Fruit fly (Drosophila melanogaster) whole organism, embryonic: ENCODE data around the gene Gga.

Experiments
- Abd-B ChIP-seq: fragments of 200-800 bp; sonication (Bioruptor generic); optimal IDR thresholded peaks from 2 replicates; lab custom pipeline; 2018; ENCODE audit warnings: missing biosample characterization, mild to moderate bottlenecking, missing genetic modification characterization, moderate library complexity
- CG11398 ChIP-seq: fragments of 200-800 bp; sonication (Bioruptor generic); optimal IDR thresholded peaks from 2 replicates; lab custom pipeline; 2016; ENCODE audit warnings: missing biosample characterization, missing genetic modification characterization
- CG11504 ChIP-seq: fragments of 200-800 bp; sonication (Bioruptor generic); optimal IDR thresholded peaks from 3 replicates; lab custom pipeline; 2019; ENCODE audit warnings: missing biosample characterization, mild to moderate bottlenecking, missing genetic modification characterization, moderate library complexity
- CG11696 ChIP-seq: fragments of 200-800 bp; sonication (Bioruptor generic); IDR thresholded peaks from 2 replicates; pipeline ENCODE4 v1.3.6; 2022; ENCODE audit warnings: missing biosample characterization, missing genetic modification characterization
- CG12155 ChIP-seq: fragments of 200-800 bp; sonication (Bioruptor generic); optimal IDR thresholded peaks from 3 replicates; lab custom pipeline; 2016; ENCODE audit warnings: missing biosample characterization, missing genetic modification characterization
- CG13424 ChIP-seq: fragments of 200-800 bp; sonication (Bioruptor generic); optimal IDR thresholded peaks from 2 replicates; lab custom pipeline; 2019; ENCODE audit warnings: missing biosample characterization, mild to moderate bottlenecking, missing genetic modification characterization, moderate library complexity
- CG13775 ChIP-seq: fragments of 200-800 bp; sonication (Bioruptor generic); optimal IDR thresholded peaks from 3 replicates; lab custom pipeline; 2017; ENCODE audit warnings: missing biosample characterization, mild to moderate bottlenecking, missing genetic modification characterization
- CG14667 ChIP-seq: fragments of 200-800 bp; sonication (Bioruptor generic); IDR thresholded peaks from 2 replicates; pipeline ENCODE4 v1.3.6; 2022; ENCODE audit warnings: missing biosample characterization, missing genetic modification characterization
- CG15601 ChIP-seq: fragments of 200-800 bp; sonication (Bioruptor generic); optimal IDR thresholded peaks from 3 replicates; lab custom pipeline; 2019; ENCODE audit warnings: missing biosample characterization, mild to moderate bottlenecking, missing genetic modification characterization, moderate library complexity
- CG1647 ChIP-seq: fragments of 200-800 bp; sonication (Bioruptor generic); optimal IDR thresholded peaks from 3 replicates; lab custom pipeline; 2016; ENCODE audit warnings: missing biosample characterization, missing genetic modification characterization
- CG16813 ChIP-seq: fragments of 200-800 bp; sonication (Bioruptor generic); IDR thresholded peaks from 3 replicates; pipeline ENCODE4 v1.3.6; 2022; ENCODE audit warnings: missing biosample characterization, missing genetic modification characterization; ENCODE audit not compliant: partially characterized antibody
- CG17385 ChIP-seq: fragments of 200-800 bp; sonication (Bioruptor generic); optimal IDR thresholded peaks from 3 replicates; lab custom pipeline; 2018; ENCODE audit warnings: missing biosample characterization, mild to moderate bottlenecking, missing genetic modification characterization
- CG18476 ChIP-seq: fragments of 200-800 bp; sonication (Bioruptor generic); optimal IDR thresholded peaks from 2 replicates; lab custom pipeline; 2016; ENCODE audit warnings: missing biosample characterization, mild to moderate bottlenecking, missing genetic modification characterization
- CG2116 ChIP-seq: fragments of 200-800 bp; sonication (Bioruptor generic); optimal IDR thresholded peaks from 3 replicates; lab custom pipeline; 2018; ENCODE audit warnings: missing biosample characterization, mild to moderate bottlenecking, missing genetic modification characterization
- CG2678 ChIP-seq: fragments of 200-800 bp; sonication (Bioruptor generic); optimal IDR thresholded peaks from 3 replicates; lab custom pipeline; 2019; ENCODE audit warnings: missing biosample characterization, mild to moderate bottlenecking, missing genetic modification characterization, moderate library complexity
- CG3726 ChIP-seq: fragments of 200-800 bp; sonication (Bioruptor generic); IDR thresholded peaks from 3 replicates; pipeline ENCODE4, ENCODE4 v1.3.6; 2022; ENCODE audit warnings: missing biosample characterization, missing genetic modification characterization
- CG43689 ChIP-seq: fragments of 200-800 bp; sonication (Bioruptor generic); IDR thresholded peaks from 2 replicates; pipeline ENCODE4 v1.3.6; 2022; ENCODE audit warnings: missing biosample characterization, missing genetic modification characterization
- CG4820 ChIP-seq: fragments of 200-800 bp; sonication (Bioruptor generic); optimal IDR thresholded peaks from 3 replicates; lab custom pipeline; 2016; ENCODE audit warnings: missing biosample characterization, missing genetic modification characterization
- CG5245 ChIP-seq: fragments of 200-800 bp; sonication (Bioruptor generic); optimal IDR thresholded peaks from 3 replicates; lab custom pipeline; 2016; ENCODE audit warnings: missing biosample characterization, missing genetic modification characterization
- CG6254 ChIP-seq: fragments of 200-800 bp; sonication (Bioruptor generic); optimal IDR thresholded peaks from 3 replicates; lab custom pipeline; 2017; ENCODE audit warnings: mild to moderate bottlenecking, missing biosample characterization, missing genetic modification reagents, missing genetic modification characterization
- CG7271 ChIP-seq: fragments of 200-800 bp; sonication (Bioruptor generic); optimal IDR thresholded peaks from 2 replicates; lab custom pipeline; 2018; ENCODE audit warnings: missing biosample characterization, mild to moderate bottlenecking, missing genetic modification characterization, moderate library complexity
- CG8765 ChIP-seq: fragments of 200-800 bp; sonication (Bioruptor generic); IDR thresholded peaks from 2 replicates; pipeline ENCODE4 v1.3.6; 2022; ENCODE audit warnings: missing biosample characterization, missing genetic modification characterization
- CG9437 ChIP-seq: fragments of 200-800 bp; sonication (Bioruptor generic); optimal IDR thresholded peaks from 2 replicates; lab custom pipeline; 2018; ENCODE audit warnings: missing biosample characterization, mild to moderate bottlenecking, missing genetic modification characterization
- CG9797 ChIP-seq: fragments of 200-800 bp; sonication (Bioruptor generic); optimal IDR thresholded peaks from 3 replicates; lab custom pipeline; 2018; ENCODE audit warnings: missing biosample characterization, mild to moderate bottlenecking, missing genetic modification characterization
- E2f1 ChIP-seq: fragments of 200-800 bp; sonication (Bioruptor generic); IDR thresholded peaks from 2 replicates; pipeline ENCODE4 v1.3.6; 2022; ENCODE audit warnings: missing biosample characterization, missing genetic modification characterization
- Eip74EF ChIP-seq, 2 experiments: fragments of 200-800 bp in 1 of 2; fragments of >200 bp in 1 of 2; sonication (Bioruptor generic) in 1 of 2; optimal IDR thresholded peaks; 2 replicates each; lab custom pipeline; 2017 to 2019; ENCODE audit warnings: missing biosample characterization in 2 of 2, missing genetic modification characterization in 2 of 2, mild to moderate bottlenecking in 1 of 2, moderate library complexity in 1 of 2
- GATAe ChIP-seq: fragments of 200-800 bp; sonication (Bioruptor generic); conservative IDR thresholded peaks from 2 replicates; pipeline ENCODE4 v1.3.6; 2022; ENCODE audit warnings: missing biosample characterization, missing genetic modification characterization
- HLH4C ChIP-seq: fragments of 200-800 bp; sonication (Bioruptor generic); IDR thresholded peaks from 3 replicates; pipeline ENCODE4 v1.3.6; 2022; ENCODE audit warnings: missing biosample characterization, missing genetic modification characterization; ENCODE audit not compliant: partially characterized antibody
- Hmx ChIP-seq: fragments of 200-800 bp; sonication (Bioruptor generic); optimal IDR thresholded peaks from 2 replicates; lab custom pipeline; 2016; ENCODE audit warnings: missing biosample characterization, missing genetic modification characterization
- Hsf ChIP-seq: fragments of 200-800 bp; sonication (Bioruptor generic); optimal IDR thresholded peaks from 3 replicates; lab custom pipeline; 2016; ENCODE audit warnings: missing biosample characterization, missing genetic modification characterization
- Lhr ChIP-seq: fragments of 200-800 bp; sonication (Bioruptor generic); optimal IDR thresholded peaks from 3 replicates; lab custom pipeline; 2017; ENCODE audit warnings: mild to moderate bottlenecking, missing biosample characterization, missing genetic modification reagents, missing genetic modification characterization
- Lpt ChIP-seq: fragments of >200 bp; optimal IDR thresholded peaks from 2 replicates; lab custom pipeline; 2018; ENCODE audit warnings: missing biosample characterization, missing genetic modification characterization
- Nf-YC ChIP-seq: fragments of 200-800 bp; optimal IDR thresholded peaks from 3 replicates; lab custom pipeline; 2019; ENCODE audit warnings: missing biosample characterization, mild to moderate bottlenecking, missing genetic modification characterization, moderate library complexity
- Sin3A ChIP-seq: fragments of >200 bp; optimal IDR thresholded peaks from 2 replicates; lab custom pipeline; 2018
- Sry-δ ChIP-seq: fragments of 200-800 bp; sonication (Bioruptor generic); optimal IDR thresholded peaks from 2 replicates; lab custom pipeline; 2016; ENCODE audit warnings: missing biosample characterization, missing genetic modification characterization
- ems ChIP-seq: fragments of 200-800 bp; sonication (Bioruptor generic); optimal IDR thresholded peaks from 3 replicates; lab custom pipeline; 2016; ENCODE audit warnings: missing biosample characterization, missing genetic modification characterization
- eve ChIP-seq, 2 experiments: fragments of >200 bp; optimal IDR thresholded peaks; 2 replicates each; lab custom pipeline; 2017; ENCODE audit warnings: missing biosample characterization in 2 of 2, missing genetic modification characterization in 2 of 2
- exex ChIP-seq: fragments of 200-800 bp; sonication (Bioruptor generic); optimal IDR thresholded peaks from 4 replicates; lab custom pipeline; 2018; ENCODE audit warnings: missing biosample characterization, mild to moderate bottlenecking, missing genetic modification characterization, moderate library complexity
- grn ChIP-seq: fragments of 200-800 bp; sonication (Bioruptor generic); optimal IDR thresholded peaks from 3 replicates; lab custom pipeline; 2017; ENCODE audit warnings: missing biosample characterization, missing genetic modification characterization
- hbn ChIP-seq: fragments of 200-800 bp; sonication (Bioruptor generic); IDR thresholded peaks from 2 replicates; pipeline ENCODE4 v1.3.6; 2022; ENCODE audit warnings: missing biosample characterization, missing genetic modification characterization; ENCODE audit not compliant: partially characterized antibody
- nmo ChIP-seq: fragments of 200-800 bp; sonication (Bioruptor generic); optimal IDR thresholded peaks from 2 replicates; lab custom pipeline; 2018; ENCODE audit warnings: missing biosample characterization, mild to moderate bottlenecking, missing genetic modification characterization, moderate library complexity
- prd ChIP-seq, 3 experiments: fragments of >200 bp in 2 of 3; fragments of 200-800 bp in 1 of 3; sonication (Bioruptor generic) in 1 of 3; optimal IDR thresholded peaks in 2 of 3; IDR thresholded peaks in 1 of 3; 2 replicates in 2 of 3; 3 replicates in 1 of 3; pipeline versions ENCODE4 v1.3.6 to Lab custom; 2017 to 2022; ENCODE audit warnings: missing biosample characterization in 1 of 3, missing genetic modification characterization in 1 of 3
- pum ChIP-seq: fragments of 200-800 bp; sonication (Bioruptor generic); optimal IDR thresholded peaks from 2 replicates; lab custom pipeline; 2016; ENCODE audit warnings: missing biosample characterization, missing genetic modification characterization
- row ChIP-seq: fragments of 200-800 bp; sonication (Bioruptor generic); IDR thresholded peaks from 3 replicates; pipeline ENCODE4 v1.3.6; 2022; ENCODE audit warnings: missing biosample characterization, missing genetic modification characterization
- sens ChIP-seq: fragments of 200-800 bp; sonication (Bioruptor generic); peaks from one replicate; lab custom pipeline; 2016; ENCODE audit warnings: missing biosample characterization, missing genetic modification characterization
- shn ChIP-seq: fragments of 200-800 bp; sonication (Bioruptor generic); optimal IDR thresholded peaks from 3 replicates; lab custom pipeline; 2016; ENCODE audit warnings: missing biosample characterization, missing genetic modification characterization
- slou ChIP-seq: fragments of 200-800 bp; sonication (Bioruptor generic); optimal IDR thresholded peaks from 3 replicates; lab custom pipeline; 2016; ENCODE audit warnings: missing biosample characterization, missing genetic modification characterization
- trh ChIP-seq: fragments of 200-800 bp; sonication (Bioruptor generic); optimal IDR thresholded peaks from 2 replicates; lab custom pipeline; 2016; ENCODE audit warnings: missing biosample characterization, missing genetic modification characterization
- ttk ChIP-seq: fragments of 200-800 bp; sonication (Bioruptor generic); IDR thresholded peaks from 2 replicates; pipeline ENCODE4 v2.1.2; 2022; ENCODE audit warnings: missing biosample characterization, missing genetic modification characterization
- wdn ChIP-seq: fragments of 200-800 bp; sonication (Bioruptor generic); IDR thresholded peaks from 2 replicates; pipeline ENCODE4 v1.3.6; 2022; ENCODE audit warnings: missing biosample characterization, missing genetic modification characterization

The Gga gene

dm6 chrX:9640690-9641149 lies 39.9 kb downstream of the Gga start (continued):
- TF ChIP-seq CG16813 (GFP tag; lab: Robert Waterston, UW): no peak
- TF ChIP-seq CG13775 (GFP tag; lab: Kevin White, UChicago): peak; percentile 95
- TF ChIP-seq wdn: peak; percentile 95
- TF ChIP-seq CG2116: peak; percentile 83
- no peak for TF ChIP-seq Sin3A (lab: Kevin White, UChicago)
- TF ChIP-seq nmo: peak; percentile 96
- TF ChIP-seq Sry-δ: peak; percentile 65
- TF ChIP-seq CG11398: peak; percentile 92
- TF ChIP-seq slou (GFP tag; lab: Kevin White, UChicago): peak; percentile 85
- TF ChIP-seq Abd-B (GFP tag; lab: Kevin White, UChicago): peak; percentile 83
- no peak for TF ChIP-seq HLH4C
- peak; percentile 94 for TF ChIP-seq CG15601 (tag; lab: Kevin White, UChicago)
- TF ChIP-seq row (GFP tag; lab: Robert Waterston, UW): peak; percentile 97
- peak in 1 of 2 experiments; percentile 98 for TF ChIP-seq eve (GFP tag; optimal IDR thresholded peaks at IDR 0.05; lab: Kevin White, UChicago)
- TF ChIP-seq CG18476 (GFP tag; lab: Kevin White, UChicago): peak; percentile 96
- peak; percentile 96 for TF ChIP-seq CG11504 (tag; lab: Kevin White, UChicago)
- peak; percentile 95 for TF ChIP-seq CG1647
- peak; percentile 88 for TF ChIP-seq CG9437
- TF ChIP-seq trh: peak; percentile 90
- peak; percentile 90 for TF ChIP-seq CG43689 (GFP tag; lab: Robert Waterston, UW)
- TF ChIP-seq Lhr (GFP tag; lab: Kevin White, UChicago): peak; percentile 62
- TF ChIP-seq GATAe (GFP tag; lab: Robert Waterston, UW): peak; percentile 66; the same call in 1 of the 2 replicates
- TF ChIP-seq CG13424 (tag; lab: Kevin White, UChicago): peak; percentile 99
- peak; percentile 93 for TF ChIP-seq exex
- TF ChIP-seq Hmx: peak; percentile 91
- TF ChIP-seq CG11696: peak; percentile 90
- TF ChIP-seq CG9797 (GFP tag; lab: Kevin White, UChicago): peak; percentile 46
- peak; percentile 67; the same call in 1 of the 2 replicates for TF ChIP-seq CG8765 (GFP tag; lab: Robert Waterston, UW)
- TF ChIP-seq Eip74EF (GFP tag; optimal IDR thresholded peaks at IDR 0.05; lab: Kevin White, UChicago): peak in 1 of 2 experiments; percentile 96
- TF ChIP-seq CG3726 (GFP tag; lab: Robert Waterston, UW): peak; percentile 93
- no peak for TF ChIP-seq hbn (GFP tag; lab: Robert Waterston, UW)
- peak; percentile 93 for TF ChIP-seq CG12155 (GFP tag; lab: Kevin White, UChicago)
- peak; percentile 89 for TF ChIP-seq pum (GFP tag; lab: Kevin White, UChicago)
- peak; percentile 99 for TF ChIP-seq CG2678 (tag; lab: Kevin White, UChicago)
- TF ChIP-seq CG6254: peak; percentile 92
- TF ChIP-seq prd (optimal IDR thresholded peaks at IDR 0.05; lab: Kevin White, UChicago): no peak
- TF ChIP-seq prd (GFP tag; IDR thresholded peaks at IDR 0.05; lab: Robert Waterston, UW): peak; percentile 88
- TF ChIP-seq CG4820: peak; percentile 99
- TF ChIP-seq grn (GFP tag; lab: Kevin White, UChicago): peak; percentile 45
- TF ChIP-seq shn (GFP tag; lab: Kevin White, UChicago): peak; percentile 80
- no peak for TF ChIP-seq Lpt (GFP tag; lab: Kevin White, UChicago)
- peak; percentile 92 for TF ChIP-seq Nf-YC (tag; lab: Kevin White, UChicago)
- peak; percentile 86 for TF ChIP-seq CG5245 (GFP tag; lab: Kevin White, UChicago)
- TF ChIP-seq ttk: peak; percentile 91
- TF ChIP-seq Hsf (GFP tag; lab: Kevin White, UChicago): peak; percentile 96
- TF ChIP-seq CG14667 (GFP tag; lab: Robert Waterston, UW): peak; percentile 71
- peak; percentile 96 for TF ChIP-seq CG17385 (GFP tag; lab: Kevin White, UChicago)
- peak; percentile 91 for TF ChIP-seq E2f1 (GFP tag; lab: Robert Waterston, UW)
- peak; percentile 96 for TF ChIP-seq ems (GFP tag; lab: Kevin White, UChicago)
- peak; percentile 99 for TF ChIP-seq sens
- TF ChIP-seq CG7271 (tag; lab: Kevin White, UChicago): peak; percentile 59
